Fruit fly (Drosophila melanogaster) whole organism, pupa: ENCODE data around the gene dpr16.

Source experiments
- CG10348 ChIP-seq: fragments of 200-800 bp; sonication (Bioruptor generic); IDR thresholded peaks from 2 replicates; pipeline ENCODE4 v1.3.6; 2022; ENCODE audit warnings: missing biosample characterization, missing genetic modification characterization
- CG12605 ChIP-seq: fragments of 200-800 bp; sonication (Bioruptor generic); IDR thresholded peaks from 2 replicates; pipeline ENCODE4 v1.3.6; 2022; ENCODE audit warnings: missing biosample characterization, missing genetic modification characterization
- CG13204 ChIP-seq: fragments of 200-800 bp; sonication (Bioruptor generic); optimal IDR thresholded peaks from 2 replicates; lab custom pipeline; 2018; ENCODE audit warnings: missing biosample characterization, mild to moderate bottlenecking, missing genetic modification characterization, moderate library complexity
- CG14655 ChIP-seq: fragments of 200-800 bp; sonication (Bioruptor generic); optimal IDR thresholded peaks from 3 replicates; lab custom pipeline; 2017; ENCODE audit warnings: mild to moderate bottlenecking, missing biosample characterization, missing genetic modification reagents, missing genetic modification characterization
- CG15710 ChIP-seq: fragments of 200-800 bp; sonication (Bioruptor generic); optimal IDR thresholded peaks from 2 replicates; lab custom pipeline; 2018; ENCODE audit warnings: missing biosample characterization, mild to moderate bottlenecking, missing genetic modification characterization, moderate library complexity
- CG17806 ChIP-seq: fragments of 200-800 bp; sonication (Bioruptor generic); optimal IDR thresholded peaks from 2 replicates; lab custom pipeline; 2018; ENCODE audit warnings: missing biosample characterization, mild to moderate bottlenecking, missing genetic modification characterization, moderate library complexity
- CG32121 ChIP-seq: fragments of 200-800 bp; sonication (Bioruptor generic); IDR thresholded peaks from 2 replicates; pipeline ENCODE4 v1.3.6; 2022; ENCODE audit warnings: missing biosample characterization, missing genetic modification characterization
- CG34367 ChIP-seq: fragments of 200-800 bp; sonication (Bioruptor generic); optimal IDR thresholded peaks from 2 replicates; lab custom pipeline; 2018; ENCODE audit warnings: missing biosample characterization, mild to moderate bottlenecking, missing genetic modification characterization
- CG4496 ChIP-seq: fragments of 200-800 bp; sonication (Bioruptor generic); IDR thresholded peaks from 3 replicates; pipeline ENCODE4 v1.3.6; 2022; ENCODE audit warnings: missing biosample characterization, missing genetic modification characterization
- CG8159 ChIP-seq: fragments of 200-800 bp; sonication (Bioruptor generic); optimal IDR thresholded peaks from 3 replicates; lab custom pipeline; 2018; ENCODE audit warnings: missing biosample characterization, mild to moderate bottlenecking, missing genetic modification characterization, moderate library complexity
- CG8301 ChIP-seq: fragments of 200-800 bp; sonication (Bioruptor generic); optimal IDR thresholded peaks from 2 replicates; lab custom pipeline; 2018; ENCODE audit warnings: missing biosample characterization, mild to moderate bottlenecking, missing genetic modification characterization
- CG9948 ChIP-seq: fragments of 200-800 bp; sonication (Bioruptor generic); optimal IDR thresholded peaks from 2 replicates; lab custom pipeline; 2018; ENCODE audit warnings: missing biosample characterization, mild to moderate bottlenecking, missing genetic modification characterization, moderate library complexity
- D1 ChIP-seq: fragments of 200-800 bp; sonication (Bioruptor generic); optimal IDR thresholded peaks from 2 replicates; lab custom pipeline; 2018; ENCODE audit warnings: missing biosample characterization, mild to moderate bottlenecking, missing genetic modification characterization, moderate library complexity
- EcR ChIP-seq: fragments of 200-800 bp; sonication (Bioruptor generic); optimal IDR thresholded peaks from 3 replicates; lab custom pipeline; 2019; ENCODE audit warnings: missing biosample characterization, missing genetic modification characterization, mild to moderate bottlenecking, moderate library complexity, missing genetic modification reagents
- Ets98B ChIP-seq: fragments of 200-800 bp; sonication (Bioruptor generic); IDR thresholded peaks from 2 replicates; pipeline ENCODE4 v1.3.6; 2022; ENCODE audit warnings: missing biosample characterization, missing genetic modification characterization
- Pif1A ChIP-seq: fragments of 200-800 bp; sonication (Bioruptor generic); optimal IDR thresholded peaks from 3 replicates; lab custom pipeline; 2016; ENCODE audit warnings: missing biosample characterization, missing genetic modification characterization
- Pif1B ChIP-seq: fragments of 200-800 bp; sonication (Bioruptor generic); optimal IDR thresholded peaks from 3 replicates; lab custom pipeline; 2016; ENCODE audit warnings: missing biosample characterization, missing genetic modification characterization
- Snoo ChIP-seq: fragments of 200-800 bp; sonication (Bioruptor generic); optimal IDR thresholded peaks from 3 replicates; lab custom pipeline; 2017; ENCODE audit warnings: missing biosample characterization, mild to moderate bottlenecking, missing genetic modification characterization, inconsistent platforms
- fd96Ca ChIP-seq: fragments of 200-800 bp; sonication (Bioruptor generic); IDR thresholded peaks from 3 replicates; pipeline ENCODE4 v1.3.6; 2022; ENCODE audit warnings: missing biosample characterization, missing genetic modification characterization
- gl ChIP-seq: fragments of 200-800 bp; sonication (Bioruptor generic); optimal IDR thresholded peaks from 2 replicates; lab custom pipeline; 2018; ENCODE audit warnings: missing biosample characterization, mild to moderate bottlenecking, missing genetic modification characterization
- rn ChIP-seq: fragments of 200-800 bp; sonication (Bioruptor generic); IDR thresholded peaks from 2 replicates; pipeline ENCODE4 v1.3.6; 2022; ENCODE audit warnings: missing biosample characterization, missing genetic modification characterization

The dpr16 gene

DNA sequence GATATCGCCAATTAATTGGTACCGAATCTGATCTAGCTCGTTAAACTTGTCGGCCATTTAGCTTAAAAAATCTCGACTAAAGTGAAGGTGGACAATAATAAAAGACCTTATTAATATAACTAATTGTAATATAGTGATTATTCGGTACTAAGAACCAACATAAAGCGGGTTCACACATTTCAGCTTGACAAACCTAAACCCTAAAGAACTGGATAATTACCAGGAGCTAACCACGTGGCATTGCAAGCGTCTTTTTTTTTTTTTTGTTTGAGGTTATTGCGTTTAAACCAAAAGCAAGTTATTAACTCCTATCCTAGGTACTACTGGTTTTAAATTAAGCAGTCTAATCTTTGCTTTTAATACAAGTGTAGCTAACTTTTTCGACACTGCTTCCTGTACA, 8.6 kb downstream of the dpr16 start, which contains the start of gene CG12590:
Gene CG12590, plus strand, starts transcription at position 301 of the 400 bp plus-strand sequence.
- no peak for TF ChIP-seq CG34367 (tag; lab: Kevin White, UChicago)
- no peak for TF ChIP-seq EcR (GFP tag; lab: Kevin White, UChicago)

DNA sequence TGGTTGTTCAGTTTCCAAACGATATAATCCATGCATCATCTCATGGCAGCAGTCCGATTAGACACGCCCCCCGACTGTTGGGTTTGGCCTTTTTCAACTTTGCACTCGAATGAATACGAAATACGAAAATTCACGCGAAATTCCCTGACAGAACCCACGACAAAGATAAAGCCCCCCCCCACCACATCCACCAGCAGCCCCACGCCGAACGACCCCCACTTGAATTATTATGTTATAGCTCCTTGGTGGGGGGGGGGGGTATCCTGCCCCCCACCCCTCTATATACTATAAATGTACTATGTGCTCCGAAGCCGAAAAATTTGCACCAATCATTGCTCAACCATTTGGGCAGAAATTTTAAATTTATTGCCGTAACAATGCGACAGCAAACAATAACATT, 11.5 kb downstream of the dpr16 start:
- TF ChIP-seq Pif1B (no peak), CG32121 (GFP tag; lab: Robert Waterston, UW) (no peak), Ets98B (no peak), Snoo (tag; lab: Kevin White, UChicago) (no peak), CG8159 (no peak), CG13204 (GFP tag; lab: Kevin White, UChicago) (no peak), CG8301 (tag; lab: Kevin White, UChicago) (no peak), fd96Ca (GFP tag; lab: Robert Waterston, UW) (no peak), CG9948 (tag; lab: Kevin White, UChicago) (no peak), Pif1A (GFP tag; lab: Kevin White, UChicago) (no peak), CG34367 (tag; lab: Kevin White, UChicago) (no peak), CG17806 (tag; lab: Kevin White, UChicago) (no peak), CG4496 (GFP tag; lab: Robert Waterston, UW) (no peak), rn (GFP tag; lab: Robert Waterston, UW) (no peak), gl (tag; lab: Kevin White, UChicago) (no peak), CG10348 (GFP tag; lab: Robert Waterston, UW) (no peak)

dm6 chr3R:5171972-5172371, 21.3 kb downstream of the dpr16 start:
- TF ChIP-seq rn (GFP tag; lab: Robert Waterston, UW), result no peak
- no peak for TF ChIP-seq CG13204 (GFP tag; lab: Kevin White, UChicago)
- no peak for TF ChIP-seq CG8301 (tag; lab: Kevin White, UChicago)
- no peak for TF ChIP-seq CG14655 (GFP tag; lab: Kevin White, UChicago)
- no peak for TF ChIP-seq fd96Ca (GFP tag; lab: Robert Waterston, UW)
- TF ChIP-seq CG34367 (tag; lab: Kevin White, UChicago), result no peak
- TF ChIP-seq CG10348 (GFP tag; lab: Robert Waterston, UW), result no peak
- TF ChIP-seq Pif1A (GFP tag; lab: Kevin White, UChicago), result no peak
- TF ChIP-seq CG17806 (tag; lab: Kevin White, UChicago), result no peak
- TF ChIP-seq, all 21 proteins: peak for 0

dm6 chr3R:5175944-5176343, 25.2 kb downstream of the dpr16 start:
- TF ChIP-seq CG32121 (GFP tag; lab: Robert Waterston, UW) (0 out of 2 replicates have a peak, but pooled peaks have one; percentile 18), CG4496 (GFP tag; lab: Robert Waterston, UW) (0 out of 3 replicates have a peak, but pooled peaks have one; percentile 36), CG13204 (GFP tag; lab: Kevin White, UChicago) (peak; percentile 32), D1 (tag; lab: Kevin White, UChicago) (no peak), Pif1A (GFP tag; lab: Kevin White, UChicago) (no peak)

DNA sequence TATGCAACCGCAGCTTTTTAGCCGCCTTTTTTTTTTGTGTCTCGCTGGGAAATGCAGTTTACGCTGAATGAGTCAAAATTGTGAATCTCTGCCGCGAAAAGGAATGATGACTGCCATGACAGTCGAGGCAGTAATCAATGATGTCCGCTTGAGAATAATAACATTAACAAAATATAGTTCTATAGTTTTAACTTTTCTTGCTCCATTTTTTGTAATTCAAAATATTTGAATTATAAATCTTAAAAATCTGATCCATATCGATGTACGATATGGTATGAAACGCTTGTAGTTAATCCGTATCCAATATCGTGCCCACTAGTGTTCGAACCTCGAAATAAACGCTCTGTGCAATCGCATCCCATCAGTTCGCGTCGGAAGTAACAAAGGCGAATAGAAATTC, 37.1 kb downstream of the dpr16 start:
- TF ChIP-seq Pif1B, result no peak
- 0 out of 3 replicates have a peak, but pooled peaks have one; percentile 26 for TF ChIP-seq CG4496 (GFP tag; lab: Robert Waterston, UW)

DNA sequence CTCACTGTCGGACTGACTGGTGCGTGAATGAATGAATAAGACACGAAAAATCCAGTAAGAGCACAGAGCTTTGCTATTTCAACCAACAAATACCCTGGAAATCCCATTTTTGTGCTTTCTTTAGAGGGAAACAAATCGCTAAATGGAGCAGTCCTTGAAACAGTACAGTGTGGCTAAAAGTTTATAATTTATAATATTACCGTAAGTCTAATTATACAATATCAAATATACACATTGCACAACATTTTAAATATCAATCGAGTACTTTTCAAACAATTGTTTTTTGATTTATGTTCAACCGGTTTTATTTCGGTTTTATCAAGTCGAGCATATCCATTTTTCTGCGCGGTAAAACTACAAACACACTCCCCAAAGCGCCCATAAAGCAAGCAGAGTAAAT, 42.6 kb downstream of the dpr16 start:
- TF ChIP-seq CG13204 (GFP tag; lab: Kevin White, UChicago), result no peak
- TF ChIP-seq CG14655 (GFP tag; lab: Kevin White, UChicago), result peak; percentile 7
- peak; percentile 8 for TF ChIP-seq Pif1A (GFP tag; lab: Kevin White, UChicago)
- TF ChIP-seq CG8159, result peak; percentile 9

dm6 chr3R:5198302-5198701, 47.6 kb downstream of the dpr16 start:
- TF ChIP-seq D1 (tag; lab: Kevin White, UChicago), result no peak
- no peak for TF ChIP-seq CG10348 (GFP tag; lab: Robert Waterston, UW)
- no peak for TF ChIP-seq CG9948 (tag; lab: Kevin White, UChicago)
- peak; percentile 63; the same call in 1 of the 3 replicates for TF ChIP-seq CG4496 (GFP tag; lab: Robert Waterston, UW)
- TF ChIP-seq Pif1B, result no peak
- TF ChIP-seq EcR (GFP tag; lab: Kevin White, UChicago), result no peak
- TF ChIP-seq Pif1A (GFP tag; lab: Kevin White, UChicago), result peak; percentile 59
- TF ChIP-seq CG17806 (tag; lab: Kevin White, UChicago), result peak; percentile 23
- TF ChIP-seq CG13204 (GFP tag; lab: Kevin White, UChicago), result no peak
- no peak for TF ChIP-seq CG8159
- peak; percentile 4 for TF ChIP-seq Snoo (tag; lab: Kevin White, UChicago)
- no peak for TF ChIP-seq rn (GFP tag; lab: Robert Waterston, UW)
- TF ChIP-seq gl (tag; lab: Kevin White, UChicago), result no peak
- no peak; the same call in 1 of the 3 replicates for TF ChIP-seq fd96Ca (GFP tag; lab: Robert Waterston, UW)
- TF ChIP-seq CG8301 (tag; lab: Kevin White, UChicago), result peak; percentile 21
- TF ChIP-seq CG15710, result peak; percentile 31
- peak; percentile 53 for TF ChIP-seq CG12605 (GFP tag; lab: Robert Waterston, UW)
- peak; percentile 27; the same call in 1 of the 2 replicates for TF ChIP-seq CG32121 (GFP tag; lab: Robert Waterston, UW)
- no peak for TF ChIP-seq CG34367 (tag; lab: Kevin White, UChicago)
- TF ChIP-seq Ets98B, result no peak
- no peak for TF ChIP-seq CG14655 (GFP tag; lab: Kevin White, UChicago)
